Fruit fly (Drosophila melanogaster) whole organism, prepupa: ENCODE results near the gene CG15203.

Source experiments
- CG11294 ChIP-seq: fragments of 200-800 bp; sonication (Bioruptor generic); IDR thresholded peaks from 2 replicates; pipeline ENCODE4 v1.3.6; 2022; ENCODE audit warnings: missing biosample characterization, missing genetic modification characterization
- CG11762 ChIP-seq: fragments of 200-800 bp; sonication (Bioruptor generic); optimal IDR thresholded peaks from 3 replicates; lab custom pipeline; 2016; ENCODE audit warnings: missing biosample characterization, missing genetic modification characterization; ENCODE audit not compliant: insufficient read depth
- CG11902 ChIP-seq: fragments of 200-800 bp; sonication (Bioruptor generic); optimal IDR thresholded peaks from 3 replicates; lab custom pipeline; 2016; ENCODE audit warnings: missing biosample characterization, missing genetic modification characterization
- CG15336 ChIP-seq: fragments of 200-800 bp; sonication (Bioruptor generic); IDR thresholded peaks from 2 replicates; pipeline ENCODE4 v1.3.6; 2022; ENCODE audit warnings: missing biosample characterization, missing genetic modification characterization
- CG1621 ChIP-seq: fragments of 200-800 bp; sonication (Bioruptor generic); optimal IDR thresholded peaks from 3 replicates; lab custom pipeline; 2018; ENCODE audit warnings: missing biosample characterization, mild to moderate bottlenecking, missing genetic modification characterization
- CG3032 ChIP-seq: fragments of 200-800 bp; optimal IDR thresholded peaks from 2 replicates; lab custom pipeline; 2019; ENCODE audit warnings: missing biosample characterization, mild to moderate bottlenecking, missing genetic modification characterization, moderate library complexity
- CG31627 ChIP-seq: fragments of 200-800 bp; sonication (Bioruptor generic); optimal IDR thresholded peaks from 3 replicates; lab custom pipeline; 2016; ENCODE audit warnings: missing biosample characterization, missing genetic modification characterization
- CG3919 ChIP-seq: fragments of 200-800 bp; sonication (Bioruptor generic); optimal IDR thresholded peaks from 3 replicates; lab custom pipeline; 2016; ENCODE audit warnings: missing biosample characterization, missing genetic modification characterization
- CG6163 ChIP-seq: fragments of 200-800 bp; sonication (Bioruptor generic); IDR thresholded peaks from 3 replicates; pipeline ENCODE4 v1.3.6; 2022; ENCODE audit warnings: missing biosample characterization, missing genetic modification characterization
- CG6792 ChIP-seq: fragments of 200-800 bp; sonication (Bioruptor generic); optimal IDR thresholded peaks from 3 replicates; lab custom pipeline; 2016; ENCODE audit warnings: missing biosample characterization, missing genetic modification characterization
- CG6808 ChIP-seq: fragments of 200-800 bp; sonication (Bioruptor generic); optimal IDR thresholded peaks from 3 replicates; lab custom pipeline; 2017; ENCODE audit warnings: missing biosample characterization, missing genetic modification characterization, mild to moderate bottlenecking, moderate library complexity, missing genetic modification reagents
- CG7368 ChIP-seq: fragments of 200-800 bp; sonication (Bioruptor generic); optimal IDR thresholded peaks from 3 replicates; lab custom pipeline; 2016; ENCODE audit warnings: missing biosample characterization, missing genetic modification characterization
- CG8119 ChIP-seq: fragments of 200-800 bp; sonication (Bioruptor generic); IDR thresholded peaks from 3 replicates; pipeline ENCODE4 v1.3.6; 2022; ENCODE audit warnings: missing biosample characterization, missing genetic modification characterization
- CG8632 ChIP-seq: fragments of 200-800 bp; sonication (Bioruptor generic); optimal IDR thresholded peaks from 3 replicates; lab custom pipeline; 2016; ENCODE audit warnings: missing biosample characterization, missing genetic modification characterization
- Eip75B ChIP-seq: fragments of 200-800 bp; sonication (Bioruptor generic); optimal IDR thresholded peaks from 3 replicates; lab custom pipeline; 2016; ENCODE audit warnings: missing biosample characterization, missing genetic modification characterization
- Eip78C ChIP-seq: fragments of 200-800 bp; sonication (Bioruptor generic); peaks from one replicate; lab custom pipeline; 2016; ENCODE audit warnings: missing biosample characterization, missing genetic modification characterization
- Eip93F ChIP-seq: fragments of 200-800 bp; sonication (Bioruptor generic); optimal IDR thresholded peaks from 2 replicates; lab custom pipeline; 2016; ENCODE audit warnings: missing biosample characterization, mild to moderate bottlenecking, missing genetic modification characterization
- Ets96B ChIP-seq: fragments of 200-800 bp; optimal IDR thresholded peaks from 2 replicates; lab custom pipeline; 2019; ENCODE audit warnings: missing biosample characterization, mild to moderate bottlenecking, missing genetic modification characterization, moderate library complexity
- Gug ChIP-seq: fragments of 200-800 bp; sonication (Bioruptor generic); IDR thresholded peaks from 2 replicates; pipeline ENCODE4 v1.3.6; 2022; ENCODE audit warnings: missing biosample characterization, missing genetic modification characterization
- Smox ChIP-seq: fragments of 200-800 bp; sonication (Bioruptor generic); optimal IDR thresholded peaks from 3 replicates; lab custom pipeline; 2016; ENCODE audit warnings: missing biosample characterization, missing genetic modification characterization
- Sox102F ChIP-seq: fragments of 200-800 bp; sonication (Bioruptor generic); optimal IDR thresholded peaks from 2 replicates; lab custom pipeline; 2016; ENCODE audit warnings: missing biosample characterization, mild to moderate bottlenecking, missing genetic modification characterization
- Sox15 ChIP-seq: fragments of 200-800 bp; sonication (Bioruptor generic); optimal IDR thresholded peaks from 3 replicates; lab custom pipeline; 2016; ENCODE audit warnings: missing biosample characterization, missing genetic modification characterization
- acj6 ChIP-seq: fragments of 200-800 bp; sonication (Bioruptor generic); optimal IDR thresholded peaks from 3 replicates; lab custom pipeline; 2016; ENCODE audit warnings: missing biosample characterization, missing genetic modification characterization
- eg ChIP-seq: fragments of 200-800 bp; sonication (Bioruptor generic); IDR thresholded peaks from 3 replicates; pipeline ENCODE4 v1.3.6; 2022; ENCODE audit warnings: missing biosample characterization, missing genetic modification characterization
- fd59A ChIP-seq: fragments of 200-800 bp; sonication (Bioruptor generic); optimal IDR thresholded peaks from 2 replicates; lab custom pipeline; 2017; ENCODE audit warnings: missing biosample characterization, mild to moderate bottlenecking, missing genetic modification characterization, missing genetic modification reagents
- fd85E ChIP-seq: fragments of 200-800 bp; sonication (Bioruptor generic); optimal IDR thresholded peaks from 3 replicates; lab custom pipeline; 2016; ENCODE audit warnings: missing biosample characterization, missing genetic modification characterization
- fkh ChIP-seq: fragments of 200-800 bp; sonication (Bioruptor generic); optimal IDR thresholded peaks from 3 replicates; lab custom pipeline; 2017; ENCODE audit warnings: missing biosample characterization, mild to moderate bottlenecking, missing genetic modification characterization, moderate library complexity
- lz ChIP-seq: fragments of 200-800 bp; sonication (Bioruptor generic); optimal IDR thresholded peaks from 3 replicates; lab custom pipeline; 2016; ENCODE audit warnings: missing biosample characterization, missing genetic modification characterization
- pdm3 ChIP-seq: fragments of 200-800 bp; sonication (Bioruptor generic); optimal IDR thresholded peaks from 3 replicates; lab custom pipeline; 2016; ENCODE audit warnings: missing biosample characterization, missing genetic modification characterization
- svp ChIP-seq: fragments of 200-800 bp; sonication (Bioruptor generic); peaks from one replicate; lab custom pipeline; 2016; ENCODE audit warnings: missing biosample characterization, missing genetic modification characterization
- vri ChIP-seq: fragments of 200-800 bp; sonication (Bioruptor generic); optimal IDR thresholded peaks from 3 replicates; lab custom pipeline; 2016; ENCODE audit warnings: missing biosample characterization, mild to moderate bottlenecking, missing genetic modification characterization

Gene CG15203

dm6 chrX:11108148-11108844 is 41.9 kb downstream of the CG15203 start, which contains the start of gene Hsp60A (continued):
- TF ChIP-seq fd59A (GFP tag; lab: Kevin White, UChicago), result no peak
- no peak for TF ChIP-seq fd85E (GFP tag; lab: Kevin White, UChicago)
- no peak for TF ChIP-seq Eip75B (GFP tag; lab: Kevin White, UChicago)
- TF ChIP-seq Ets96B (tag; lab: Kevin White, UChicago), result peak; percentile 52
- TF ChIP-seq Eip93F (GFP tag; lab: Kevin White, UChicago), result peak; percentile 48
- TF ChIP-seq pdm3 (GFP tag; lab: Kevin White, UChicago), result peak; percentile 64
- no peak for TF ChIP-seq CG8119 (GFP tag; lab: Robert Waterston, UW)
- peak; percentile 48 for TF ChIP-seq CG31627 (GFP tag; lab: Kevin White, UChicago)
- peak; percentile 78 for TF ChIP-seq Eip78C (GFP tag; lab: Kevin White, UChicago)
- TF ChIP-seq CG11294 (GFP tag; lab: Robert Waterston, UW), result no peak
- TF ChIP-seq Sox15 (GFP tag; lab: Kevin White, UChicago), result peak; percentile 14
- TF ChIP-seq CG6792, result no peak
- no peak for TF ChIP-seq CG15336 (GFP tag; lab: Robert Waterston, UW)
- TF ChIP-seq Smox, result peak; percentile 50
- no peak for TF ChIP-seq CG7368
- no peak for TF ChIP-seq CG11902 (GFP tag; lab: Kevin White, UChicago)
- TF ChIP-seq CG3919, result peak; percentile 46
- peak; percentile 45 for TF ChIP-seq lz (GFP tag; lab: Kevin White, UChicago)
- no peak for TF ChIP-seq fkh (GFP tag; lab: Kevin White, UChicago)
- no peak for TF ChIP-seq CG6808 (GFP tag; lab: Kevin White, UChicago)
- TF ChIP-seq, all 60 proteins: peak for 34

DNA sequence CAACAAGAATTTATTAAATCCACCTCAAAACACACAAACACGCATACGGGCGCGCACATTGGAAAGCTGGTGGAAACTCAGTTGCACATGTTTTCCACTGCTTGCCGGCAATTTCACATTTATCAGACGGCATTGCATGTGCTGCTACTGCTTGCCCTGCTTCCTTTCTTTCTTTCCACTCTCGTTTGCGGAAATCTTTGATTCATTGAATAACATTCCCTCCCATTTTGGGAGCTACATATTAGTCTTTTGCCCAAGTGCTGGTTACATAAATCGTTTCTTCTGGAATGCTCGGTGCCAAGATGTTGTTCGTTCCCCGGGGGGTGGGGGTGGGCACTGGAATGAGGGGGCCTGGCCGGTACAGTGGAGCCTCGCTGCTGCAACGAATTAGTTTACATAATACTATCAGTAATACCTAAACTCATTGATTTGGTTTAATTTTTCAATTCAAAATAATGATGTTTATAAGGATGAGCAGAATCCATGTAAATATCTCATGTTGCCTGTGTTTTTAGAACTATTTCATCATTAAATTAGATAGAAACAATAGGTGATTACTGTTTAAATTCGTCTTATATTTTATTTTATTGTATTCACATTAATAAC is 42.6 kb downstream of the CG15203 start:
- TF ChIP-seq eg (peak; percentile 75), Eip93F (GFP tag; lab: Kevin White, UChicago) (no peak), Sox102F (GFP tag; lab: Kevin White, UChicago) (no peak), CG15336 (GFP tag; lab: Robert Waterston, UW) (peak; percentile 54), acj6 (GFP tag; lab: Kevin White, UChicago) (no peak), CG11762 (no peak), CG6163 (peak; percentile 23; the same call in 1 of the 3 replicates), CG8119 (GFP tag; lab: Robert Waterston, UW) (peak; percentile 52; the same call in 2 of the 3 replicates), vri (peak; percentile 87), CG3032 (tag; lab: Kevin White, UChicago) (peak; percentile 22), Gug (GFP tag; lab: Robert Waterston, UW) (0 out of 2 replicates have a peak, but pooled peaks have one; percentile 18), CG1621 (tag; lab: Kevin White, UChicago) (no peak)

DNA sequence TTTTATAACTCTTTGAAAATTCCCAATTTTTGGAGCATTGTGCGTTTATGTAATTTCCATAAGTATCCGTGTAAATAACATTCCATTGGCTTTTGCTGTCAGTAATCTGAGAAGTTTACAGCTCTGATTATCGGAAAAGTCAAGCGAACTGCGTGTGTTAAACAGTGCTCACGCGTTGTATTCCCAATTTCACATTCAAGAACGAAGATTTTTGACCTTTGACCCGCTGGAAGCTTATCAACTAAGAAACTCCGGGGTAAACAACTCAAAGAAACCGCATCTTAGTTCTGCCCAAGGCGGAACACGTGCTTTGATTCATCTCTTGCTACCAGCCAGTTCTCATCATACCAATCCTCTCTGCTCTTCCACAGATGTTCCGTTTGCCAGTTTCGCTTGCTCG is 43.3 kb downstream of the CG15203 start:
- TF ChIP-seq CG8632 (GFP tag; lab: Kevin White, UChicago) (no peak), eg (no peak), svp (peak; percentile 83)
